Fruit fly (Drosophila melanogaster): ENCODE data around the gene CG32192.

CG32192 gene

DNA sequence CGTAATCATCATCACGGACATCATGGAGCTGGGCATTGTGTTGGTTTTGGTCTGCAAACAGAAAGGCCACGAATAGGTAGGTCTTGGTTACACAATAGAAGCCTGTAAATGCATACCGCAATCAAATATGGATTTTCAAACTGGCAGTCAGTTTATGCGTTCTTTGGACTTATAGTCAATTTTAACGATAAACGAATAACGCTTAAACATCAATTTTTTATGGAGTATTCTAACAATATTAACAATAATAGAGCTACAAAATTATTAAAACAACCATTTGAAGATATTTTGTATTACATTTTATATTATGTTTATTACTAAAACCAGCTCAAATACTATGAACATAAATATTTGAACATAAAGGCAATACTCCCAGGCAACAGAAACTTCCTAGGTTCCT lies 41.4 kb downstream of the CG32192 start:
- TF ChIP-seq CG5204 (GFP tag; optimal IDR thresholded peaks at IDR 0.05) (no peak), kay (GFP tag; ENCODE audit: borderline replicate concordance) (no peak), CG33017 (tag; optimal IDR thresholded peaks at IDR 0.05) (no peak), CG1620 (GFP tag; optimal IDR thresholded peaks at IDR 0.05) (no peak), Clk (GFP tag; optimal IDR thresholded peaks at IDR 0.05) (no peak), cnc (optimal IDR thresholded peaks at IDR 0.05) (no peak), bab1 (GFP tag; optimal IDR thresholded peaks at IDR 0.05) (no peak), ovo (GFP tag; optimal IDR thresholded peaks at IDR 0.05) (no peak), toe (GFP tag; optimal IDR thresholded peaks at IDR 0.05) (no peak), cic (GFP tag; optimal IDR thresholded peaks at IDR 0.05) (no peak), Crg-1 (GFP tag; optimal IDR thresholded peaks at IDR 0.05) (no peak), CG7101 (tag; optimal IDR thresholded peaks at IDR 0.05) (no peak), CG12768 (GFP tag; optimal IDR thresholded peaks at IDR 0.05) (no peak), tj (GFP tag; optimal IDR thresholded peaks at IDR 0.05) (no peak), pad (GFP tag; optimal IDR thresholded peaks at IDR 0.05) (no peak), Hr96 (GFP tag; optimal IDR thresholded peaks at IDR 0.05) (no peak), CG7045 (GFP tag; optimal IDR thresholded peaks at IDR 0.05) (no peak), CG11617 (GFP tag; optimal IDR thresholded peaks at IDR 0.05) (no peak), Mnt (GFP tag; optimal IDR thresholded peaks at IDR 0.05) (no peak)

DNA sequence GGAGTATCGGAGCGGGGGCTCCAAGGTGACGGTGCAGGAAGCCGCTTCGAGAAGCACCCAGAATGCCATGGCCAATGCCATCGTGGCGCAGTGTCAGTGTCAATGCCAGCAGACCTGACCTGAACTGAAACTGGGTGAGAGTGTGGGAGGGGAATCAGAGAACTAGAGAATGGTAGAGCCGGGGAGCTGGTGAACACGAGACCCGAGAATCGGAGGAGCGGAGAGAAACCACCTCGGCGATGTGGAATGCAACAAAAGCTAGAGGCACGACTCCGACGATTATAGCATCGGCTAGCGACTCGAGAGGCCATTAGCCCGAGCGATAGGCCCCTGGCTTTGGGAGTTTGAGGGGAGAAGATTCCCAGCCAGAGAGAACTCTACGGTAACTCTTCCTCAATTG lies 41.8 kb downstream of the CG32192 start:
- TF ChIP-seq CG5204 (GFP tag; optimal IDR thresholded peaks at IDR 0.05) (no peak), toe (GFP tag; optimal IDR thresholded peaks at IDR 0.05) (no peak), CG7045 (GFP tag; optimal IDR thresholded peaks at IDR 0.05) (no peak), CG1620 (GFP tag; optimal IDR thresholded peaks at IDR 0.05) (no peak), CG11617 (GFP tag; optimal IDR thresholded peaks at IDR 0.05) (no peak), Mnt (GFP tag; optimal IDR thresholded peaks at IDR 0.05) (no peak), bab1 (GFP tag; optimal IDR thresholded peaks at IDR 0.05) (no peak)

DNA sequence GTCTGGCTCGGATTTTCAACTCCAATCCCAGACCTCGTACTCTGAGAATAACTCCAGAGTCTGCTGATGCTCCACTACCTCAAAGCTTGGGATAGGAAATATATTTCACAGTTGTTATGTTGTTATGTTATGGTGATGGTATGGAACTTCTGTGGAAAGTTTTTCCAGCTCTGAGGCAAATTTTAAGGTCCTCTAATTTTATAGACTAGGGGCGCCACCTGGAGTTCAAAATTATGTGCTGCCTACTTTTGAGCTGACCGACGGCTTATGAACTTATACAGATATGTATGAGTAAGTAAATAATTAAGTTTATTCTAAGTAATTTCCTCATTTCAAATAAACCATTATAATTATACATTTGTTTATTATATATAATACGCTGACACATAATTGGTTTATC lies 43.3 kb downstream of the CG32192 start:
- no peak for TF ChIP-seq CG7045 (GFP tag; optimal IDR thresholded peaks at IDR 0.05)
- no peak for TF ChIP-seq Clk (GFP tag; optimal IDR thresholded peaks at IDR 0.05)
- TF ChIP-seq ovo (GFP tag; optimal IDR thresholded peaks at IDR 0.05): no peak
- no peak for TF ChIP-seq CG11617 (GFP tag; optimal IDR thresholded peaks at IDR 0.05)
- TF ChIP-seq toe (GFP tag; optimal IDR thresholded peaks at IDR 0.05): no peak

DNA sequence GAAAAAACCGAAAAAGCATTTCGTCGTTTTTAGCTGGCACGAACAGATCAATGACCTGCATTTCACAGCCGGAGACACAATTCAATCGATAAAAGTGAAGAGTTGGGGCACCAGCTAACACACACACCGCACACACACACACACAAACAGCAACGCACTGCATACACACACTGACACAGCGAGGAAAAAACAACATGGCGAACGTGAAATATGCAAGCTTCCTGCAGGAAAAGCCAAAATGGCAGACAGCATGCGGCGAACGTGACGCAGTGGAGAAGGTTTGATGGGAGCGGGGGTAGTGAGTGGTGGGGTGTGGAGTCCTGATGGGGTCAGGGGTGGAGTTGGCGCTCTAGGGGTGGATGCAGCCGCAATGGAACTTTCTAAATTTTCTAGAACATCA lies 43.9 kb downstream of the CG32192 start:
- no peak for TF ChIP-seq ovo (GFP tag; optimal IDR thresholded peaks at IDR 0.05)
- no peak for TF ChIP-seq cic (GFP tag; optimal IDR thresholded peaks at IDR 0.05)
- TF ChIP-seq tj (GFP tag; optimal IDR thresholded peaks at IDR 0.05): no peak
- TF ChIP-seq CG5204 (GFP tag; optimal IDR thresholded peaks at IDR 0.05): no peak
- TF ChIP-seq Hr96 (GFP tag; optimal IDR thresholded peaks at IDR 0.05): no peak
- no peak for TF ChIP-seq Clk (GFP tag; optimal IDR thresholded peaks at IDR 0.05)

DNA sequence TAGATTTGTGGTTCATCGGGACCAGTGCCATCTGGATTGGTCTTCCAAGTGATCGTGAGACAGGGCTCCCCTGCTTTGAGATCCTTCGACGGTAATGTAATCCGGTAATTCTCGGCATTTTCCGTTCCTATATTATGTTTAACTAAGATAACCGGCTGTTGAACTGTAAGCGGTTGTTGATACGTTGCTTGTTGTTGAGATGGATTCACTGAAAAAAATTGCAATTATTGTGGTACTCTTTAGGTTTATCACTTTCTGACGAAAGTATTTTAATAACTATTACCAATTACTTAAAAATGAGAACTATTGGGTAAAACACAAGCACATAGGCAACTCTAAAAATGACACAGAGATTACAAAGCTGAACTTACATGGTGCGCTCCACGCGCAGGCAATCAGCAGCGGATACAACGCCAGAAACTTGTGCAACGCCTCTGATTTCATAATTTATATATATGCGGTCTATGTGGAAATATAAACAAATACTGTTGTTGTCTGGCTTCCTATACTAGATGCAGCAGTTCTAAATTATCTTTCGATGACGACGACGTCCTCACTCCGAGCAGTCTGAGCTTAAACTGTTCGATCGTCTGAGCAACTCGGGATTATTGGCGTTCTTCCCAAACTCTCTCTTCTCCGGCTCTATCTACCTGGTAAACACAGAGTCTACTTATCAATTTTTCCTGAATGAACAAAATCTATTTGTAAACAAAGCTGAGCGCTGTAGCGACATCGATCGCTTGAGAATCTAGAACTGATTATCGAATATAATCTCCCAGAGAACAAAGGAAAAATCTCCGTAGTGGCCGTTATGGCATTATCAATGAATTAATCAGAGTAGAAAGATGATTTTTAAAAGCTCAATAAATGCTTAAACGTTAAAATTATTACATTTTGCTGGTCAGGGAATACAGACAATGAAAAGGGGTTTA lies 46.9 kb downstream of the CG32192 start, which contains the start of gene CG34253:
Gene CG34253, minus strand, starts transcription at position 567 of the 932 bp plus-strand sequence.
- TF ChIP-seq ovo (GFP tag; optimal IDR thresholded peaks at IDR 0.05) (no peak), CG7045 (GFP tag; optimal IDR thresholded peaks at IDR 0.05) (no peak), CG14711 (tag; optimal IDR thresholded peaks at IDR 0.05) (peak; percentile 19), CG12768 (GFP tag; optimal IDR thresholded peaks at IDR 0.05) (no peak), cnc (optimal IDR thresholded peaks at IDR 0.05) (no peak), Mnt (GFP tag; optimal IDR thresholded peaks at IDR 0.05) (peak; percentile 2), cic (GFP tag; optimal IDR thresholded peaks at IDR 0.05) (peak; percentile 95)

DNA sequence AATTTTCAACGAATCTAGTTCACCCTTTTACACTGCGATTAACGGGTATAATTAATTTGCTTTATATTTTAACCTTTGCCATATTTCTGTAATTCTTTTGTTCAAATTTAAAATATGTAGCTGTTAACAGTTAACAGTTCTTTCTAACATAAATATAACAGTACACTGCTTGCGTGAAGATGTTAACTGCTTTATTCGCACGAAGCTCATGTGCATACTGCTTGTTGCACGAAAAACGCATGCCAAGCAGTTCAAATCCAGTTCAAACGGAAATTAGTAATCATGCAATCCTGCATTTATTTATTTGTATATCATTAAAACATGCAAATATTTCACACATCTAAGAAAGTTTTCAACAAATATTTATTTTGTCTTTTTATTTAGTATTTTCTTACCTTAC lies 47.9 kb downstream of the CG32192 start:
- TF ChIP-seq CG14711 (tag; optimal IDR thresholded peaks at IDR 0.05) (peak; percentile 16), ovo (GFP tag; optimal IDR thresholded peaks at IDR 0.05) (peak; percentile 21), tj (GFP tag; optimal IDR thresholded peaks at IDR 0.05) (no peak), toe (GFP tag; optimal IDR thresholded peaks at IDR 0.05) (peak; percentile 21)
